Fruit fly (Drosophila melanogaster): ENCODE data around the gene CG4238.

CG4238 gene

dm6 chr2L:2008980-2009954 is at the start of gene CG4238:
Gene CG4238, plus strand, starts transcription at chr2L:2009859.
- peak; percentile 53 for TF ChIP-seq CG17801 (GFP tag; optimal IDR thresholded peaks at IDR 0.05; ENCODE audit: partially characterized antibody)

dm6 chr2L:1960056-1960455 is 49.6 kb upstream of the CG4238 start:
- no peak for TF ChIP-seq CG17801 (GFP tag; optimal IDR thresholded peaks at IDR 0.05; ENCODE audit: partially characterized antibody)

dm6 chr2L:1961932-1962496 is 47.6 kb upstream of the CG4238 start:
- no peak for TF ChIP-seq CG17801 (GFP tag; optimal IDR thresholded peaks at IDR 0.05; ENCODE audit: partially characterized antibody)

- no peak for TF ChIP-seq CG17801 (GFP tag; optimal IDR thresholded peaks at IDR 0.05; ENCODE audit: partially characterized antibody)
Observed at dm6 chr2L:1967301-1967700, 42.4 kb upstream of the CG4238 start.

dm6 chr2L:1967861-1968260 is 41.8 kb upstream of the CG4238 start:
- TF ChIP-seq CG17801 (GFP tag; optimal IDR thresholded peaks at IDR 0.05; ENCODE audit: partially characterized antibody), result no peak

- TF ChIP-seq CG17801 (GFP tag; optimal IDR thresholded peaks at IDR 0.05; ENCODE audit: partially characterized antibody), result no peak
Observed at dm6 chr2L:1970312-1970929, 39.2 kb upstream of the CG4238 start, which contains the start of gene erm. Gene erm, minus strand, starts transcription at chr2L:1970362.

- TF ChIP-seq CG17801 (GFP tag; optimal IDR thresholded peaks at IDR 0.05; ENCODE audit: partially characterized antibody), result no peak
Observed at dm6 chr2L:1972450-1973119, 37.1 kb upstream of the CG4238 start.

dm6 chr2L:1973957-1974356 is 35.7 kb upstream of the CG4238 start, which contains the start of gene Der-1:
Gene Der-1, plus strand, starts transcription at chr2L:1973957.
- no peak for TF ChIP-seq CG17801 (GFP tag; optimal IDR thresholded peaks at IDR 0.05; ENCODE audit: partially characterized antibody)

- TF ChIP-seq CG17801 (GFP tag; optimal IDR thresholded peaks at IDR 0.05; ENCODE audit: partially characterized antibody), result no peak
Observed at dm6 chr2L:1975473-1975872, 34.2 kb upstream of the CG4238 start.

dm6 chr2L:1979196-1979818 is 30.4 kb upstream of the CG4238 start:
- no peak for TF ChIP-seq CG17801 (GFP tag; optimal IDR thresholded peaks at IDR 0.05; ENCODE audit: partially characterized antibody)

dm6 chr2L:1980708-1981339 is 28.8 kb upstream of the CG4238 start, which contains the start of the genes CG15356 and CG15362:
Gene CG15356, minus strand, starts transcription at chr2L:1980755.
Gene CG15362, plus strand, starts transcription at chr2L:1981176.
- TF ChIP-seq CG17801 (GFP tag; optimal IDR thresholded peaks at IDR 0.05; ENCODE audit: partially characterized antibody), result peak; percentile 34

dm6 chr2L:1981726-1982367 is 27.8 kb upstream of the CG4238 start, which contains the start of gene CG7289:
Gene CG7289, plus strand, starts transcription at chr2L:1982217.
- TF ChIP-seq CG17801 (GFP tag; optimal IDR thresholded peaks at IDR 0.05; ENCODE audit: partially characterized antibody), result peak; percentile 24
